Fruit fly (Drosophila melanogaster): ENCODE data around the gene CG3430.
A peak's percentile ranks its signal among the peaks of the same experiment; 100 is the strongest.

Gene CG3430

DNA sequence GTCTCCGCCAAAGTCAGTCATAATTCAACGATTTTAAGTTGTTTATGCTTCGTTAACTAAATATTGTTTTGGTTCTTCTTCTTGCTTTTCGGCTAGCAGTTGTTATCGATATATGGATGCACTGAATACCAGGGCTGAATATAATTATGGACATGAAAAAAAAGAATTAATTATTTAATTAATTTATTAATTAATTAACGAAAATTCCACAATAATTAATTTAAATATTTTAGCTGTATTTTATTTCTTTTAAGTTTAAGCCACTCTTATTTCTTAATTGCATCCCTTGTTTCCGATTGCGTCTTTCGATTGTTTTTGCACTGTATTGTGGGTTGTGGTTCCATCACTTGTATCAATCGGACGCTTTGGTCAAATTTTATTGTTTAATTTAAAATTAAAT is 6.7 kb upstream of the CG3430 start, which contains the start of the genes Gas41 and SA1 (continued):
- TF ChIP-seq Ets65A (GFP tag) (peak; percentile 63), bab2 (GFP tag; optimal IDR thresholded peaks at IDR 0.05) (no peak), zfh1 (GFP tag; IDR thresholded peaks at IDR 0.05) (no peak), CG10979 (tag; optimal IDR thresholded peaks at IDR 0.05) (peak; percentile 69), CG8388 (GFP tag; optimal IDR thresholded peaks at IDR 0.05) (peak; percentile 93), HLHmδ (GFP tag; optimal IDR thresholded peaks at IDR 0.05) (no peak), fu2 (GFP tag; optimal IDR thresholded peaks at IDR 0.05) (peak; percentile 48), ci (GFP tag; IDR thresholded peaks at IDR 0.05) (peak; percentile 88), cas (GFP tag; IDR thresholded peaks at IDR 0.05) (no peak), CG1603 (tag; optimal IDR thresholded peaks at IDR 0.05) (peak; percentile 43), Mrtf (GFP tag; IDR thresholded peaks at IDR 0.05) (no peak), da (GFP tag; optimal IDR thresholded peaks at IDR 0.05) (no peak), NC2α (GFP tag; optimal IDR thresholded peaks at IDR 0.05) (no peak), hbn (GFP tag; IDR thresholded peaks at IDR 0.05; ENCODE audit: partially characterized antibody) (peak; percentile 68; the same call in 1 of the 2 replicates), Hr78 (GFP tag; optimal IDR thresholded peaks at IDR 0.05) (no peak), CG6654 (GFP tag; optimal IDR thresholded peaks at IDR 0.05) (peak; percentile 5), Meics (GFP tag; optimal IDR thresholded peaks at IDR 0.05) (peak; percentile 86), BEAF-32 (GFP tag; optimal IDR thresholded peaks at IDR 0.05) (peak; percentile 88), Opbp (GFP tag; IDR thresholded peaks at IDR 0.05; ENCODE audit: partially characterized antibody) (0 out of 3 replicates have a peak, but pooled peaks have one; percentile 42), sima (GFP tag; optimal IDR thresholded peaks at IDR 0.05) (no peak), CG11723 (GFP tag; optimal IDR thresholded peaks at IDR 0.05) (no peak), Rx (GFP tag; IDR thresholded peaks at IDR 0.05) (peak; percentile 61), CG9437 (GFP tag; optimal IDR thresholded peaks at IDR 0.05) (peak; percentile 78), CG11560 (tag; IDR thresholded peaks at IDR 0.05) (no peak), ap (GFP tag; IDR thresholded peaks at IDR 0.05) (no peak), slp2 (GFP tag; optimal IDR thresholded peaks at IDR 0.05) (no peak), ash1 (GFP tag; optimal IDR thresholded peaks at IDR 0.05) (no peak), B-H2 (GFP tag; optimal IDR thresholded peaks at IDR 0.05) (peak; percentile 44), CG15011 (GFP tag; optimal IDR thresholded peaks at IDR 0.05) (no peak), ATbp (GFP tag; optimal IDR thresholded peaks at IDR 0.05) (peak; percentile 77), CG14710 (tag; optimal IDR thresholded peaks at IDR 0.05) (peak; percentile 96), dmrt99B (tag; optimal IDR thresholded peaks at IDR 0.05) (no peak), CG4617 (GFP tag; optimal IDR thresholded peaks at IDR 0.05; ENCODE audit: borderline replicate concordance) (peak; percentile 92), Sox102F (GFP tag; optimal IDR thresholded peaks at IDR 0.05) (no peak), slbo (GFP tag; IDR thresholded peaks at IDR 0.05) (peak; percentile 82), Dref (GFP tag; IDR thresholded peaks at IDR 0.05) (peak; percentile 76), CG8924 (tag; optimal IDR thresholded peaks at IDR 0.05) (peak; percentile 87), CG4424 (GFP tag; optimal IDR thresholded peaks at IDR 0.05) (peak; percentile 89), CG2116 (GFP tag; optimal IDR thresholded peaks at IDR 0.05) (peak; percentile 92), tgo (GFP tag; IDR thresholded peaks at IDR 0.05) (no peak), CG10431 (GFP tag; optimal IDR thresholded peaks at IDR 0.05) (no peak), trh (GFP tag; optimal IDR thresholded peaks at IDR 0.05) (no peak), CG8765 (GFP tag; IDR thresholded peaks at IDR 0.05) (peak; percentile 67), unpg (GFP tag; optimal IDR thresholded peaks at IDR 0.05) (no peak), fru (optimal IDR thresholded peaks at IDR 0.05) (no peak), CG15514 (GFP tag; optimal IDR thresholded peaks at IDR 0.05) (peak; percentile 96), Dip3 (GFP tag; optimal IDR thresholded peaks at IDR 0.05) (no peak), bbx (GFP tag; IDR thresholded peaks at IDR 0.05; ENCODE audit: partially characterized antibody) (peak; percentile 62; the same call in 1 of the 2 replicates), emc (GFP tag; optimal IDR thresholded peaks at IDR 0.05) (no peak), CG17912 (GFP tag; optimal IDR thresholded peaks at IDR 0.05) (peak; percentile 26), CG8281 (tag; optimal IDR thresholded peaks at IDR 0.05) (peak; percentile 73)

All from whole organism, embryonic.